Fruit fly (Drosophila melanogaster) whole organism, prepupa: ENCODE data around the gene orb.
A peak's percentile ranks its signal among the peaks of the same experiment; 100 is the strongest.

ENCODE experiments used
- CG11762 ChIP-seq: fragments of 200-800 bp; sonication (Bioruptor generic); optimal IDR thresholded peaks from 3 replicates; lab custom pipeline; 2016; ENCODE audit warnings: missing biosample characterization, missing genetic modification characterization; ENCODE audit not compliant: insufficient read depth
- Gug ChIP-seq: fragments of 200-800 bp; sonication (Bioruptor generic); IDR thresholded peaks from 2 replicates; pipeline ENCODE4 v1.3.6; 2022; ENCODE audit warnings: missing biosample characterization, missing genetic modification characterization
- OdsH ChIP-seq: fragments of 200-800 bp; sonication (Bioruptor generic); optimal IDR thresholded peaks from 3 replicates; lab custom pipeline; 2016; ENCODE audit warnings: missing biosample characterization, missing genetic modification characterization
- Sox15 ChIP-seq: fragments of 200-800 bp; sonication (Bioruptor generic); optimal IDR thresholded peaks from 3 replicates; lab custom pipeline; 2016; ENCODE audit warnings: missing biosample characterization, missing genetic modification characterization
- acj6 ChIP-seq: fragments of 200-800 bp; sonication (Bioruptor generic); optimal IDR thresholded peaks from 3 replicates; lab custom pipeline; 2016; ENCODE audit warnings: missing biosample characterization, missing genetic modification characterization
- eg ChIP-seq: fragments of 200-800 bp; sonication (Bioruptor generic); IDR thresholded peaks from 3 replicates; pipeline ENCODE4 v1.3.6; 2022; ENCODE audit warnings: missing biosample characterization, missing genetic modification characterization
- fkh ChIP-seq: fragments of 200-800 bp; sonication (Bioruptor generic); optimal IDR thresholded peaks from 3 replicates; lab custom pipeline; 2017; ENCODE audit warnings: missing biosample characterization, mild to moderate bottlenecking, missing genetic modification characterization, moderate library complexity
- topi ChIP-seq: fragments of 200-800 bp; sonication (Bioruptor generic); optimal IDR thresholded peaks from 3 replicates; lab custom pipeline; 2016; ENCODE audit warnings: missing biosample characterization, missing genetic modification characterization

- TF ChIP-seq OdsH (no peak), CG11762 (no peak), acj6 (GFP tag; lab: Kevin White, UChicago) (no peak), Gug (GFP tag; lab: Robert Waterston, UW) (no peak), eg (no peak), Sox15 (no peak), topi (GFP tag; lab: Kevin White, UChicago) (no peak), fkh (GFP tag; lab: Kevin White, UChicago) (peak; percentile 65)
These were observed 34.6 kb upstream of the orb start for dm6 chr3R:23315221-23315620.
